1 fruit fly cellular context compared by ENCODE assay signal in the genomic region with DNA sequence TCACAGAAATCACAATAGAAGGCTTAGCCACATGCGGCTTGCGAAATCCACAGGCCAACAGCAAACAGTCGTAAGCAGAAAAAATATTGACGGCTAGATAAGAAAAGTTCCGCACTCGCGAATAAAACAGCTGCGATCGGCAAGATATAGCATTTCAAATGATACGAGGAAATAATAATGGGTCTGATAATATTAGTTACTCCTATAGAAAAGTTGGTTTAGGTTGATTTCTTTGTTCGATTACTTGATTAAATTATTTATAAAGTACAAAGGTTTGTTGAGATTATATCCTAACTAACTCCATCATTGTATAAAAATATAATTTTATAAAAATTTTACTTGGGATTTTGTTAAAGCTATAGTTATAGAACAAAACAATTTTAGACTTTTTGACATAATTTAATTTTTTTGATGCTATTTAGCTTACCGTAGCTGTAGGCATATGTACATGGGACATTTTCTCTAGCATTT.
TF ChIP-seq lines count a peak whose summit lies in the region.

No protein-coding gene starts in this region.

TF ChIP-seq in whole organism, embryonic, 481 proteins besides CTCF, POLR2A, EP300 and RAD21 (continued from another document and continues in another):
- TF ChIP-seq Dp (GFP tag; optimal IDR thresholded peaks at IDR 0.05; lab: Kevin White, UChicago) (no peak), CG5953 (GFP tag; IDR thresholded peaks at IDR 0.05; lab: Robert Waterston, UW) (no peak), CG3281 (GFP tag; optimal IDR thresholded peaks at IDR 0.05; lab: Kevin White, UChicago) (peak; percentile 39), D (optimal IDR thresholded peaks at IDR 0.05; lab: Kevin White, UChicago) (no peak), D (GFP tag; optimal IDR thresholded peaks at IDR 0.05; lab: Kevin White, UChicago) (no peak), Sry-β (GFP tag; optimal IDR thresholded peaks at IDR 0.05; lab: Kevin White, UChicago) (no peak), scrt (GFP tag; optimal IDR thresholded peaks at IDR 0.05; lab: Kevin White, UChicago) (no peak), CG11398 (GFP tag; optimal IDR thresholded peaks at IDR 0.05; lab: Kevin White, UChicago) (no peak), CG13296 (GFP tag; optimal IDR thresholded peaks at IDR 0.05; lab: Kevin White, UChicago) (no peak), cg (GFP tag; optimal IDR thresholded peaks at IDR 0.05; lab: Kevin White, UChicago) (no peak), CG13123 (GFP tag; optimal IDR thresholded peaks at IDR 0.05; lab: Kevin White, UChicago) (no peak), Mrtf (GFP tag; IDR thresholded peaks at IDR 0.05; lab: Robert Waterston, UW) (no peak), Dad (GFP tag; optimal IDR thresholded peaks at IDR 0.05; lab: Kevin White, UChicago) (no peak), CG10274 (GFP tag; optimal IDR thresholded peaks at IDR 0.05; lab: Kevin White, UChicago) (no peak), pum (GFP tag; optimal IDR thresholded peaks at IDR 0.05; lab: Kevin White, UChicago) (no peak), CG17802 (tag; optimal IDR thresholded peaks at IDR 0.05; lab: Kevin White, UChicago) (no peak), z (GFP tag; IDR thresholded peaks at IDR 0.05; lab: Robert Waterston, UW) (no peak), ftz-f1 (GFP tag; optimal IDR thresholded peaks at IDR 0.05; lab: Kevin White, UChicago) (no peak), unpg (GFP tag; optimal IDR thresholded peaks at IDR 0.05; lab: Kevin White, UChicago) (peak; percentile 26), peb (GFP tag; IDR thresholded peaks at IDR 0.05; lab: Robert Waterston, UW) (no peak), CG1529 (GFP tag; optimal IDR thresholded peaks at IDR 0.05; lab: Kevin White, UChicago) (no peak), CG12236 (GFP tag; optimal IDR thresholded peaks at IDR 0.05; lab: Kevin White, UChicago) (no peak), ato (GFP tag; IDR thresholded peaks at IDR 0.05; lab: Robert Waterston, UW; ENCODE audit: partially characterized antibody) (no peak), lbe (GFP tag; optimal IDR thresholded peaks at IDR 0.05; lab: Kevin White, UChicago) (no peak), otp (GFP tag; IDR thresholded peaks at IDR 0.05; lab: Robert Waterston, UW) (no peak), Blimp-1 (GFP tag; optimal IDR thresholded peaks at IDR 0.05; lab: Kevin White, UChicago) (peak; percentile 17), gcm2 (GFP tag; optimal IDR thresholded peaks at IDR 0.05; lab: Kevin White, UChicago) (no peak), jumu (GFP tag; optimal IDR thresholded peaks at IDR 0.05; lab: Kevin White, UChicago) (no peak), kay (GFP tag; optimal IDR thresholded peaks at IDR 0.05; lab: Kevin White, UChicago) (no peak), CG11723 (GFP tag; optimal IDR thresholded peaks at IDR 0.05; lab: Kevin White, UChicago) (no peak), Kr (GFP tag; optimal IDR thresholded peaks at IDR 0.05; lab: Kevin White, UChicago) (no peak), mirr (GFP tag; optimal IDR thresholded peaks at IDR 0.05; lab: Kevin White, UChicago) (no peak), CG10979 (tag; optimal IDR thresholded peaks at IDR 0.05; lab: Kevin White, UChicago) (peak; percentile 38), gsb-n (tag; optimal IDR thresholded peaks at IDR 0.05; lab: Kevin White, UChicago) (no peak), caup (GFP tag; optimal IDR thresholded peaks at IDR 0.05; lab: Kevin White, UChicago; ENCODE audit: severe bottlenecking) (no peak), sqz (GFP tag; optimal IDR thresholded peaks at IDR 0.05; lab: Kevin White, UChicago) (peak; percentile 8), Ets65A (GFP tag; lab: Kevin White, UChicago) (peak; percentile 64), gce (GFP tag; IDR thresholded peaks at IDR 0.05; lab: Robert Waterston, UW) (no peak), Hmr (GFP tag; optimal IDR thresholded peaks at IDR 0.05; lab: Kevin White, UChicago) (no peak), Side (GFP tag; optimal IDR thresholded peaks at IDR 0.05; lab: Kevin White, UChicago) (no peak), CG3065 (GFP tag; optimal IDR thresholded peaks at IDR 0.05; lab: Kevin White, UChicago) (no peak), en (GFP tag; optimal IDR thresholded peaks at IDR 0.05; lab: Kevin White, UChicago) (no peak), CG14014 (GFP tag; IDR thresholded peaks at IDR 0.05; lab: Robert Waterston, UW) (no peak), gro (GFP tag; optimal IDR thresholded peaks at IDR 0.05; lab: Kevin White, UChicago) (no peak), CG18764 (GFP tag; optimal IDR thresholded peaks at IDR 0.05; lab: Kevin White, UChicago) (no peak), dmrt11E (tag; optimal IDR thresholded peaks at IDR 0.05; lab: Kevin White, UChicago) (no peak), CG7556 (GFP tag; optimal IDR thresholded peaks at IDR 0.05; lab: Kevin White, UChicago) (peak; percentile 52), CG8281 (tag; optimal IDR thresholded peaks at IDR 0.05; lab: Kevin White, UChicago) (no peak), CG1233 (GFP tag; optimal IDR thresholded peaks at IDR 0.05; lab: Kevin White, UChicago) (no peak), HmgD (GFP tag; optimal IDR thresholded peaks at IDR 0.05; lab: Kevin White, UChicago) (no peak), kah (GFP tag; optimal IDR thresholded peaks at IDR 0.05; lab: Kevin White, UChicago) (no peak), CG30431 (GFP tag; optimal IDR thresholded peaks at IDR 0.05; lab: Kevin White, UChicago) (no peak), CG14050 (GFP tag; IDR thresholded peaks at IDR 0.05; lab: Robert Waterston, UW) (no peak), ind (GFP tag; optimal IDR thresholded peaks at IDR 0.05; lab: Kevin White, UChicago) (no peak), CG2129 (GFP tag; IDR thresholded peaks at IDR 0.05; lab: Robert Waterston, UW; ENCODE audit: partially characterized antibody) (no peak), Dek (tag; optimal IDR thresholded peaks at IDR 0.05; lab: Kevin White, UChicago) (peak; percentile 33), Oaz (GFP tag; IDR thresholded peaks at IDR 0.05; lab: Robert Waterston, UW) (no peak), crc (GFP tag; optimal IDR thresholded peaks at IDR 0.05; lab: Kevin White, UChicago) (no peak), Rx (GFP tag; IDR thresholded peaks at IDR 0.05; lab: Robert Waterston, UW) (no peak), GATAe (GFP tag; conservative IDR thresholded peaks at IDR 0.05; lab: Robert Waterston, UW) (no peak), slou (GFP tag; optimal IDR thresholded peaks at IDR 0.05; lab: Kevin White, UChicago) (no peak), CG3407 (GFP tag; optimal IDR thresholded peaks at IDR 0.05; lab: Kevin White, UChicago) (no peak), psq (GFP tag; optimal IDR thresholded peaks at IDR 0.05; lab: Kevin White, UChicago) (no peak), ssp (GFP tag; IDR thresholded peaks at IDR 0.05; lab: Robert Waterston, UW) (no peak), CG13894 (tag; optimal IDR thresholded peaks at IDR 0.05; lab: Kevin White, UChicago) (no peak), Nf-YB (GFP tag; optimal IDR thresholded peaks at IDR 0.05; lab: Kevin White, UChicago) (peak; percentile 28), emc (GFP tag; optimal IDR thresholded peaks at IDR 0.05; lab: Kevin White, UChicago) (no peak), tna (GFP tag; IDR thresholded peaks at IDR 0.05; lab: Robert Waterston, UW; ENCODE audit: partially characterized antibody) (no peak), Ssrp (tag; optimal IDR thresholded peaks at IDR 0.05; lab: Kevin White, UChicago) (peak; percentile 30), CG15073 (GFP tag; optimal IDR thresholded peaks at IDR 0.05; lab: Kevin White, UChicago) (no peak), CG2199 (GFP tag; IDR thresholded peaks at IDR 0.05; lab: Robert Waterston, UW) (no peak), ro (GFP tag; IDR thresholded peaks at IDR 0.05; lab: Robert Waterston, UW) (no peak), unc-4 (GFP tag; IDR thresholded peaks at IDR 0.05; lab: Robert Waterston, UW; ENCODE audit: partially characterized antibody) (no peak), bcd (GFP tag; optimal IDR thresholded peaks at IDR 0.05; lab: Kevin White, UChicago) (no peak), tup (GFP tag; optimal IDR thresholded peaks at IDR 0.05; lab: Kevin White, UChicago) (no peak), sima (GFP tag; optimal IDR thresholded peaks at IDR 0.05; lab: Kevin White, UChicago) (no peak), CG6683 (GFP tag; optimal IDR thresholded peaks at IDR 0.05; lab: Kevin White, UChicago) (no peak), zf30C (GFP tag; optimal IDR thresholded peaks at IDR 0.05; lab: Kevin White, UChicago) (no peak), eve (GFP tag; optimal IDR thresholded peaks at IDR 0.05; lab: Kevin White, UChicago) (no peak), NC2β (GFP tag; optimal IDR thresholded peaks at IDR 0.05; lab: Kevin White, UChicago) (no peak), CG6854 (GFP tag; optimal IDR thresholded peaks at IDR 0.05; lab: Kevin White, UChicago) (no peak), bab2 (GFP tag; optimal IDR thresholded peaks at IDR 0.05; lab: Kevin White, UChicago) (no peak), Sin3A (optimal IDR thresholded peaks at IDR 0.05; lab: Kevin White, UChicago) (no peak), CG4360 (GFP tag; IDR thresholded peaks at IDR 0.05; lab: Robert Waterston, UW) (no peak), pho (GFP tag; optimal IDR thresholded peaks at IDR 0.05; lab: Kevin White, UChicago) (no peak), pfk (GFP tag; optimal IDR thresholded peaks at IDR 0.05; lab: Kevin White, UChicago) (no peak), Stat92E (GFP tag; optimal IDR thresholded peaks at IDR 0.05; lab: Kevin White, UChicago) (no peak), Sry-δ (GFP tag; optimal IDR thresholded peaks at IDR 0.05; lab: Kevin White, UChicago) (no peak), CG4707 (GFP tag; optimal IDR thresholded peaks at IDR 0.05; lab: Kevin White, UChicago) (no peak), lov (optimal IDR thresholded peaks at IDR 0.05; lab: Kevin White, UChicago) (no peak), lov (GFP tag; IDR thresholded peaks at IDR 0.05; lab: Robert Waterston, UW) (no peak), hb (GFP tag; IDR thresholded peaks at IDR 0.05; lab: Robert Waterston, UW; ENCODE audit: partially characterized antibody) (no peak), Drgx (GFP tag; IDR thresholded peaks at IDR 0.05; lab: Robert Waterston, UW) (no peak), lmd (GFP tag; IDR thresholded peaks at IDR 0.05; lab: Robert Waterston, UW) (no peak; the same call in 1 of the 2 replicates), Nf-YA (GFP tag; IDR thresholded peaks at IDR 0.05; lab: Robert Waterston, UW) (no peak), B-H2 (GFP tag; optimal IDR thresholded peaks at IDR 0.05; lab: Kevin White, UChicago) (no peak), Chrac-16 (GFP tag; optimal IDR thresholded peaks at IDR 0.05; lab: Kevin White, UChicago) (no peak), Optix (GFP tag; IDR thresholded peaks at IDR 0.05; lab: Robert Waterston, UW) (no peak), usp (GFP tag; optimal IDR thresholded peaks at IDR 0.05; lab: Kevin White, UChicago) (no peak), jing (GFP tag; optimal IDR thresholded peaks at IDR 0.05; lab: Kevin White, UChicago) (no peak), phol (tag; optimal IDR thresholded peaks at IDR 0.05; lab: Kevin White, UChicago) (peak; percentile 44), CG34376 (GFP tag; optimal IDR thresholded peaks at IDR 0.05; lab: Kevin White, UChicago) (no peak), CG10654 (GFP tag; optimal IDR thresholded peaks at IDR 0.05; lab: Kevin White, UChicago) (no peak), Atf6 (GFP tag; IDR thresholded peaks at IDR 0.05; lab: Robert Waterston, UW) (no peak), CG13424 (tag; optimal IDR thresholded peaks at IDR 0.05; lab: Kevin White, UChicago) (peak; percentile 9), Fer3 (tag; optimal IDR thresholded peaks at IDR 0.05; lab: Kevin White, UChicago) (no peak), CG4328 (GFP tag; optimal IDR thresholded peaks at IDR 0.05; lab: Kevin White, UChicago) (no peak), Lpt (GFP tag; optimal IDR thresholded peaks at IDR 0.05; lab: Kevin White, UChicago) (no peak), sc (optimal IDR thresholded peaks at IDR 0.05; lab: Kevin White, UChicago) (no peak), sc (GFP tag; optimal IDR thresholded peaks at IDR 0.05; lab: Kevin White, UChicago) (no peak), CG8388 (GFP tag; optimal IDR thresholded peaks at IDR 0.05; lab: Kevin White, UChicago) (peak; percentile 31), CG14667 (GFP tag; IDR thresholded peaks at IDR 0.05; lab: Robert Waterston, UW) (no peak), Xrp1 (GFP tag; IDR thresholded peaks at IDR 0.05; lab: Robert Waterston, UW) (peak; percentile 36), kni (GFP tag; optimal IDR thresholded peaks at IDR 0.05; lab: Kevin White, UChicago) (no peak), croc (GFP tag; conservative IDR thresholded peaks at IDR 0.05; lab: Robert Waterston, UW) (no peak), CG1602 (GFP tag; optimal IDR thresholded peaks at IDR 0.05; lab: Kevin White, UChicago) (no peak), tx (GFP tag; optimal IDR thresholded peaks at IDR 0.05; lab: Kevin White, UChicago) (no peak), MESR4 (GFP tag; optimal IDR thresholded peaks at IDR 0.05; lab: Kevin White, UChicago) (no peak), Nf-YC (tag; optimal IDR thresholded peaks at IDR 0.05; lab: Kevin White, UChicago) (no peak), Lhr (GFP tag; optimal IDR thresholded peaks at IDR 0.05; lab: Kevin White, UChicago) (no peak), sens (GFP tag; lab: Kevin White, UChicago) (peak; percentile 38), CG16815 (GFP tag; optimal IDR thresholded peaks at IDR 0.05; lab: Kevin White, UChicago) (no peak), YL-1 (GFP tag; optimal IDR thresholded peaks at IDR 0.05; lab: Kevin White, UChicago) (no peak), D19B (GFP tag; optimal IDR thresholded peaks at IDR 0.05; lab: Kevin White, UChicago) (no peak), maf-S (GFP tag; optimal IDR thresholded peaks at IDR 0.05; lab: Kevin White, UChicago) (no peak), rib (GFP tag; IDR thresholded peaks at IDR 0.05; lab: Robert Waterston, UW) (no peak), CG3847 (GFP tag; IDR thresholded peaks at IDR 0.05; lab: Robert Waterston, UW) (no peak), ken (GFP tag; IDR thresholded peaks at IDR 0.05; lab: Robert Waterston, UW) (no peak), CG13287 (GFP tag; IDR thresholded peaks at IDR 0.05; lab: Robert Waterston, UW; ENCODE audit: partially characterized antibody) (no peak), CG8089 (GFP tag; optimal IDR thresholded peaks at IDR 0.05; lab: Kevin White, UChicago) (no peak), Eip74EF (GFP tag; optimal IDR thresholded peaks at IDR 0.05; lab: Kevin White, UChicago) (peak in 1 of 2 experiments; percentile 8), Taf1 (GFP tag; IDR thresholded peaks at IDR 0.05; lab: Robert Waterston, UW) (no peak), E2f2 (GFP tag; IDR thresholded peaks at IDR 0.05; lab: Robert Waterston, UW) (no peak; the same call in 1 of the 2 replicates), btn (GFP tag; optimal IDR thresholded peaks at IDR 0.05; lab: Kevin White, UChicago) (no peak), Ravus (GFP tag; IDR thresholded peaks at IDR 0.05; lab: Robert Waterston, UW) (no peak)
